Worm (Caenorhabditis elegans) whole organism, L3 larva: ENCODE results near the gene F32E10.5.

ENCODE experiments used
- ama-1 ChIP-seq: fragments of 150-350 bp; optimal IDR thresholded peaks from 2 replicates; lab custom pipeline; 2018
- egl-27 ChIP-seq: sonication (generic microtip); optimal IDR thresholded peaks from 4 replicates; lab custom pipeline; 2017; ENCODE audit warnings: missing biosample characterization, missing genetic modification reagents, missing genetic modification characterization
- elt-3 ChIP-seq, 3 experiments: fragments of 150-350 bp in 1 of 3; sonication (generic microtip) in 2 of 3; optimal IDR thresholded peaks; 2 replicates in 2 of 3; 4 replicates in 1 of 3; lab custom pipeline; 2014 to 2017; ENCODE audit warnings: missing biosample characterization in 3 of 3, missing genetic modification characterization in 3 of 3
- fos-1 ChIP-seq: fragments of 150-350 bp; optimal IDR thresholded peaks from 2 replicates; lab custom pipeline; 2014; ENCODE audit warnings: missing biosample characterization, missing genetic modification characterization
- nhr-28 ChIP-seq: fragments of 150-350 bp; optimal IDR thresholded peaks from 2 replicates; lab custom pipeline; 2014; ENCODE audit warnings: missing biosample characterization, missing genetic modification characterization
- pha-4 ChIP-seq: fragments of 150-350 bp; optimal IDR thresholded peaks from 2 replicates; lab custom pipeline; 2014; ENCODE audit warnings: missing biosample characterization, missing genetic modification reagents, missing genetic modification characterization
- snpc-4 ChIP-seq: fragments of 150-350 bp; optimal IDR thresholded peaks from 2 replicates; lab custom pipeline; 2014; ENCODE audit warnings: missing biosample characterization, missing genetic modification characterization
- ztf-11 ChIP-seq: fragments of 150-350 bp; optimal IDR thresholded peaks from 2 replicates; lab custom pipeline; 2014; ENCODE audit warnings: missing biosample characterization, missing genetic modification characterization

ce11 chrIV:7547843-7548578 lies 30.2 kb downstream of the F32E10.5 start, which contains the start of the genes cdd-2 and oef-1:
- TF ChIP-seq pha-4 (tag; lab: Kevin White, UChicago) (no peak), egl-27 (no peak), fos-1 (tag; lab: Kevin White, UChicago) (no peak), ztf-11 (tag; lab: Kevin White, UChicago) (no peak), ama-1 (lab: Kevin White, UChicago) (no peak), nhr-28 (tag; lab: Kevin White, UChicago) (no peak), snpc-4 (tag; lab: Kevin White, UChicago) (no peak), elt-3 (tag; optimal IDR thresholded peaks at IDR 0.05; lab: Kevin White, UChicago) (no peak)
